5 fruit fly cellular contexts compared by ENCODE assay signal in genomic region chr3L:6262644-6263404, dm6.
TF ChIP-seq lines count a peak whose summit lies in the region.

Ldh (minus strand) TSS chr3L:6262694.

TF ChIP-seq in whole organism, adult, 20 proteins besides CTCF, POLR2A, EP300 and RAD21 (continued from another document):
- TF ChIP-seq toe (GFP tag; optimal IDR thresholded peaks at IDR 0.05; lab: Kevin White, UChicago) (peak; percentile 58), Mnt (GFP tag; optimal IDR thresholded peaks at IDR 0.05; lab: Kevin White, UChicago) (peak; percentile 41), bab1 (GFP tag; optimal IDR thresholded peaks at IDR 0.05; lab: Kevin White, UChicago) (peak; percentile 71)

TF ChIP-seq in whole organism, embryonic, 481 proteins besides CTCF, POLR2A, EP300 and RAD21 (continued from another document and continues in another):
- TF ChIP-seq CG11560 (tag; IDR thresholded peaks at IDR 0.05; lab: Robert Waterston, UW), result peak; percentile 83
- TF ChIP-seq grau (tag; optimal IDR thresholded peaks at IDR 0.05; lab: Kevin White, UChicago), result peak; percentile 97
- peak; percentile 85 for TF ChIP-seq CG30020 (tag; optimal IDR thresholded peaks at IDR 0.05; lab: Kevin White, UChicago)
- peak; percentile 70 for TF ChIP-seq sima (GFP tag; optimal IDR thresholded peaks at IDR 0.05; lab: Kevin White, UChicago)
- TF ChIP-seq sna (GFP tag; IDR thresholded peaks at IDR 0.05; lab: Robert Waterston, UW; ENCODE audit: partially characterized antibody), result no peak
- TF ChIP-seq CG8388 (GFP tag; optimal IDR thresholded peaks at IDR 0.05; lab: Kevin White, UChicago), result peak; percentile 96
- TF ChIP-seq az2 (GFP tag; optimal IDR thresholded peaks at IDR 0.05; lab: Kevin White, UChicago), result peak; percentile 96
- TF ChIP-seq CG16813 (GFP tag; IDR thresholded peaks at IDR 0.05; lab: Robert Waterston, UW; ENCODE audit: partially characterized antibody), result no peak
- TF ChIP-seq exex (tag; optimal IDR thresholded peaks at IDR 0.05; lab: Kevin White, UChicago), result peak; percentile 72
- peak; percentile 93 for TF ChIP-seq lilli (GFP tag; optimal IDR thresholded peaks at IDR 0.05; lab: Kevin White, UChicago)
- TF ChIP-seq CG1024 (GFP tag; IDR thresholded peaks at IDR 0.05; lab: Robert Waterston, UW), result peak; percentile 74
- TF ChIP-seq CG17385 (GFP tag; optimal IDR thresholded peaks at IDR 0.05; lab: Kevin White, UChicago), result peak; percentile 93
- peak; percentile 96 for TF ChIP-seq CG4328 (GFP tag; optimal IDR thresholded peaks at IDR 0.05; lab: Kevin White, UChicago)
- TF ChIP-seq Xrp1 (GFP tag; IDR thresholded peaks at IDR 0.05; lab: Robert Waterston, UW), result peak; percentile 98
- TF ChIP-seq gcm (GFP tag; optimal IDR thresholded peaks at IDR 0.05; lab: Kevin White, UChicago), result peak; percentile 97
- peak; percentile 89 for TF ChIP-seq NC2β (GFP tag; optimal IDR thresholded peaks at IDR 0.05; lab: Kevin White, UChicago)
- peak; percentile 35 for TF ChIP-seq CG9797 (GFP tag; optimal IDR thresholded peaks at IDR 0.05; lab: Kevin White, UChicago)
- no peak for TF ChIP-seq ab (GFP tag; optimal IDR thresholded peaks at IDR 0.05; lab: Kevin White, UChicago)
- peak; percentile 72; the same call in 1 of the 3 replicates for TF ChIP-seq CG2199 (GFP tag; IDR thresholded peaks at IDR 0.05; lab: Robert Waterston, UW)
- TF ChIP-seq Rx (GFP tag; IDR thresholded peaks at IDR 0.05; lab: Robert Waterston, UW), result peak; percentile 76
- TF ChIP-seq CG16779 (GFP tag; IDR thresholded peaks at IDR 0.05; lab: Robert Waterston, UW), result 0 out of 2 replicates have a peak, but pooled peaks have one; percentile 10
- TF ChIP-seq CG2712 (tag; optimal IDR thresholded peaks at IDR 0.05; lab: Kevin White, UChicago), result peak; percentile 99
- TF ChIP-seq gfzf (GFP tag; optimal IDR thresholded peaks at IDR 0.05; lab: Kevin White, UChicago), result no peak
- TF ChIP-seq scrt (GFP tag; optimal IDR thresholded peaks at IDR 0.05; lab: Kevin White, UChicago), result peak; percentile 92
- peak; percentile 15 to 85 for TF ChIP-seq crp (GFP tag; optimal IDR thresholded peaks at IDR 0.05; lab: Kevin White, UChicago)
- TF ChIP-seq CrebB (tag; optimal IDR thresholded peaks at IDR 0.05; lab: Kevin White, UChicago), result peak; percentile 93
- TF ChIP-seq Dad (GFP tag; optimal IDR thresholded peaks at IDR 0.05; lab: Kevin White, UChicago), result peak; percentile 73
- peak; percentile 75 for TF ChIP-seq pho (GFP tag; optimal IDR thresholded peaks at IDR 0.05; lab: Kevin White, UChicago)
- peak; percentile 90 for TF ChIP-seq ewg (GFP tag; optimal IDR thresholded peaks at IDR 0.05; lab: Kevin White, UChicago)
- TF ChIP-seq CG7556 (GFP tag; optimal IDR thresholded peaks at IDR 0.05; lab: Kevin White, UChicago), result peak; percentile 98
- TF ChIP-seq CG1529 (GFP tag; optimal IDR thresholded peaks at IDR 0.05; lab: Kevin White, UChicago), result peak; percentile 92

TF ChIP-seq in whole organism, prepupa, 60 proteins besides CTCF, POLR2A, EP300 and RAD21 (continued from another document and continues in another):
- TF ChIP-seq CG6854 (GFP tag; optimal IDR thresholded peaks at IDR 0.05; lab: Kevin White, UChicago) (peak; percentile 96), CG6808 (GFP tag; optimal IDR thresholded peaks at IDR 0.05; lab: Kevin White, UChicago) (peak; percentile 80), achi (GFP tag; optimal IDR thresholded peaks at IDR 0.05; lab: Kevin White, UChicago) (peak; percentile 96), eg (GFP tag; IDR thresholded peaks at IDR 0.05; lab: Robert Waterston, UW) (peak; percentile 95), CG10669 (GFP tag; optimal IDR thresholded peaks at IDR 0.05; lab: Kevin White, UChicago) (peak; percentile 89), fkh (GFP tag; optimal IDR thresholded peaks at IDR 0.05; lab: Kevin White, UChicago) (peak; percentile 75), CG9139 (GFP tag; optimal IDR thresholded peaks at IDR 0.05; lab: Kevin White, UChicago) (peak; percentile 79), CG11902 (GFP tag; optimal IDR thresholded peaks at IDR 0.05; lab: Kevin White, UChicago) (peak; percentile 90), Smox (GFP tag; optimal IDR thresholded peaks at IDR 0.05; lab: Kevin White, UChicago) (peak; percentile 98), CG31627 (GFP tag; optimal IDR thresholded peaks at IDR 0.05; lab: Kevin White, UChicago) (peak; percentile 95), CG16779 (tag; optimal IDR thresholded peaks at IDR 0.05; lab: Kevin White, UChicago) (peak; percentile 90), Lpt (GFP tag; optimal IDR thresholded peaks at IDR 0.05; lab: Kevin White, UChicago) (peak; percentile 97), lz (GFP tag; optimal IDR thresholded peaks at IDR 0.05; lab: Kevin White, UChicago) (peak; percentile 97), CG34406 (GFP tag; optimal IDR thresholded peaks at IDR 0.05; lab: Kevin White, UChicago) (peak; percentile 98), Eip78C (GFP tag; lab: Kevin White, UChicago) (peak; percentile 100), CG1621 (tag; optimal IDR thresholded peaks at IDR 0.05; lab: Kevin White, UChicago) (peak; percentile 74), CG6163 (GFP tag; IDR thresholded peaks at IDR 0.05; lab: Robert Waterston, UW) (peak; percentile 93; the same call in 2 of the 3 replicates), CG6792 (GFP tag; optimal IDR thresholded peaks at IDR 0.05; lab: Kevin White, UChicago) (peak; percentile 95), net (GFP tag; optimal IDR thresholded peaks at IDR 0.05; lab: Kevin White, UChicago) (peak; percentile 97), pdm3 (GFP tag; optimal IDR thresholded peaks at IDR 0.05; lab: Kevin White, UChicago) (peak; percentile 96), dsx (GFP tag; optimal IDR thresholded peaks at IDR 0.05; lab: Kevin White, UChicago; ENCODE audit: poor library complexity, severe bottlenecking) (peak; percentile 90), CG11762 (GFP tag; optimal IDR thresholded peaks at IDR 0.05; lab: Kevin White, UChicago; ENCODE audit: insufficient read depth) (peak; percentile 81), CG3032 (tag; optimal IDR thresholded peaks at IDR 0.05; lab: Kevin White, UChicago) (peak; percentile 95), CG32006 (GFP tag; optimal IDR thresholded peaks at IDR 0.05; lab: Kevin White, UChicago) (peak; percentile 99), CG8119 (GFP tag; IDR thresholded peaks at IDR 0.05; lab: Robert Waterston, UW) (peak; percentile 99), OdsH (GFP tag; optimal IDR thresholded peaks at IDR 0.05; lab: Kevin White, UChicago) (peak; percentile 96), Blimp-1 (GFP tag; optimal IDR thresholded peaks at IDR 0.05; lab: Kevin White, UChicago) (peak; percentile 89), CG4318 (GFP tag; optimal IDR thresholded peaks at IDR 0.05; lab: Kevin White, UChicago) (peak; percentile 96), CG7368 (GFP tag; optimal IDR thresholded peaks at IDR 0.05; lab: Kevin White, UChicago) (peak; percentile 88), svp (GFP tag; lab: Kevin White, UChicago) (peak; percentile 99), CG11294 (GFP tag; IDR thresholded peaks at IDR 0.05; lab: Robert Waterston, UW) (peak; percentile 71), CG8632 (GFP tag; optimal IDR thresholded peaks at IDR 0.05; lab: Kevin White, UChicago) (peak; percentile 97), Eip75B (GFP tag; optimal IDR thresholded peaks at IDR 0.05; lab: Kevin White, UChicago) (peak; percentile 95)

TF ChIP-seq in whole organism, pupa, 21 proteins besides CTCF, POLR2A, EP300 and RAD21 (continued from another document):
- TF ChIP-seq Snoo (tag; optimal IDR thresholded peaks at IDR 0.05; lab: Kevin White, UChicago), result peak; percentile 97
TF ChIP-seq in whole organism, pupa: peak in this region for 20.

TF ChIP-seq in whole organism, wandering third instar larva, 38 proteins besides CTCF, POLR2A, EP300 and RAD21 (continued from another document):
- TF ChIP-seq fru (GFP tag; optimal IDR thresholded peaks at IDR 0.05; lab: Kevin White, UChicago) (peak; percentile 94), pan (optimal IDR thresholded peaks at IDR 0.05; lab: Kevin White, UChicago) (no peak), GATAd (GFP tag; optimal IDR thresholded peaks at IDR 0.05; lab: Kevin White, UChicago) (peak; percentile 73), CG32264 (GFP tag; optimal IDR thresholded peaks at IDR 0.05; lab: Kevin White, UChicago) (peak; percentile 92), Rel (GFP tag; optimal IDR thresholded peaks at IDR 0.05; lab: Kevin White, UChicago) (peak; percentile 95), Rel (tag; optimal IDR thresholded peaks at IDR 0.05; lab: Kevin White, UChicago) (peak; percentile 85), br (GFP tag; optimal IDR thresholded peaks at IDR 0.05; lab: Kevin White, UChicago) (peak; percentile 92), h (GFP tag; optimal IDR thresholded peaks at IDR 0.05; lab: Kevin White, UChicago) (peak; percentile 98), Dfd (GFP tag; optimal IDR thresholded peaks at IDR 0.05; lab: Kevin White, UChicago) (peak; percentile 82), Hr83 (GFP tag; optimal IDR thresholded peaks at IDR 0.05; lab: Kevin White, UChicago; ENCODE audit: poor library complexity, severe bottlenecking) (no peak), HLH106 (tag; optimal IDR thresholded peaks at IDR 0.05; lab: Kevin White, UChicago) (peak; percentile 99), sv (GFP tag; optimal IDR thresholded peaks at IDR 0.05; lab: Kevin White, UChicago) (peak; percentile 90), Abd-B (GFP tag; optimal IDR thresholded peaks at IDR 0.05; lab: Kevin White, UChicago) (no peak), tai (GFP tag; optimal IDR thresholded peaks at IDR 0.05; lab: Kevin White, UChicago) (peak; percentile 89), CrebA (GFP tag; optimal IDR thresholded peaks at IDR 0.05; lab: Kevin White, UChicago; ENCODE audit: borderline replicate concordance) (peak; percentile 74), usp (GFP tag; optimal IDR thresholded peaks at IDR 0.05; lab: Kevin White, UChicago) (no peak)
